Fruit fly (Drosophila melanogaster) whole organism, wandering third instar larva: ENCODE results near the gene Ir7c.

Experiments used
- CG9705 ChIP-seq: fragments of 200-800 bp; sonication (Bioruptor generic); optimal IDR thresholded peaks from 2 replicates; lab custom pipeline; 2018; ENCODE audit warnings: missing biosample characterization, mild to moderate bottlenecking, missing genetic modification characterization
- foxo ChIP-seq, 2 experiments: fragments of 200-800 bp; sonication (Bioruptor generic); optimal IDR thresholded peaks; 2 replicates in 1 of 2; 3 replicates in 1 of 2; lab custom pipeline; 2016 to 2017; ENCODE audit warnings: missing biosample characterization in 2 of 2, missing genetic modification characterization in 2 of 2
- lola ChIP-seq: fragments of >200 bp; optimal IDR thresholded peaks from 2 replicates; lab custom pipeline; 2017; ENCODE audit warnings: missing biosample characterization, missing genetic modification characterization
- psq ChIP-seq: fragments of 200-800 bp; sonication (Bioruptor generic); optimal IDR thresholded peaks from 3 replicates; lab custom pipeline; 2017; ENCODE audit warnings: missing biosample characterization, mild to moderate bottlenecking, missing genetic modification characterization, moderate library complexity
- rgr ChIP-seq: fragments of 200-800 bp; sonication (Bioruptor generic); optimal IDR thresholded peaks from 3 replicates; lab custom pipeline; 2016; ENCODE audit warnings: missing biosample characterization, mild to moderate bottlenecking, missing genetic modification characterization
- tai ChIP-seq: sonication (Bioruptor generic); optimal IDR thresholded peaks from 2 replicates; lab custom pipeline; 2016; ENCODE audit warnings: missing biosample characterization, missing genetic modification characterization
- usp ChIP-seq: fragments of >200 bp; optimal IDR thresholded peaks from 2 replicates; lab custom pipeline; 2017; ENCODE audit warnings: missing biosample characterization, missing genetic modification characterization

DNA sequence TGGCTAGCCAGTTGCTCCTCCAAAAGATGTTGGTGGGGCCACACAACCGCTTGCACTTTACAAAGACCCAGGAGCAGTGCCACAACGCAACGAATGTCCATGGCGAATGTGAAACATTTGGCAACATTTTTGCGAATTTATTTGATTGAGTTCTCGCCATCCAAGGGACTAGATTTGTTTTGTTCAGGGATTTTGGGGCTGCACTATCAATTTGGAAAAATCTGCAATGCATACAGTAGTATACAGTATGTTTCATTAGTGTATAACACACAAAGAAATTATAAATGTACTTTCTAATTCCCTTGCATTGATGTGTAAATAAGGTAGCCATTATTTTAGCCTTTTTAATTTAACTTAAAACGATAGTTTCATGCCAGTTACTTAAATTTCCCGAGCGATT, 4.5 kb downstream of the Ir7c start, which contains the start of gene Ir7d:
- no peak for TF ChIP-seq usp
- TF ChIP-seq lola (GFP tag; lab: Kevin White, UChicago), result no peak
- no peak for TF ChIP-seq foxo (GFP tag; optimal IDR thresholded peaks at IDR 0.05; lab: Kevin White, UChicago)
- TF ChIP-seq tai (GFP tag; lab: Kevin White, UChicago), result no peak
- no peak for TF ChIP-seq rgr (GFP tag; lab: Kevin White, UChicago)
- TF ChIP-seq CG9705 (GFP tag; lab: Kevin White, UChicago), result no peak
- no peak for TF ChIP-seq psq (GFP tag; lab: Kevin White, UChicago)
